Worm (Caenorhabditis elegans) whole organism, L2 larva: ENCODE results near the gene mcu-1.

ENCODE experiments used
- C34F6.9 ChIP-seq: fragments of 150-350 bp; optimal IDR thresholded peaks from 2 replicates; lab custom pipeline; 2014; ENCODE audit warnings: missing biosample characterization, missing genetic modification characterization
- F13H6.1 ChIP-seq: sonication (generic microtip); optimal IDR thresholded peaks from 2 replicates; lab custom pipeline; 2016; ENCODE audit warnings: missing genetic modification characterization, missing compliant biosample characterization
- R02D3.7 ChIP-seq: fragments of 150-350 bp; optimal IDR thresholded peaks from 2 replicates; lab custom pipeline; 2014; ENCODE audit warnings: missing biosample characterization, missing genetic modification characterization
- Y55F3AM.14 ChIP-seq: fragments of 200-800 bp; sonication (Bioruptor generic); optimal IDR thresholded peaks from 2 replicates; lab custom pipeline; 2018; ENCODE audit warnings: mild to moderate bottlenecking, missing genetic modification characterization, missing compliant biosample characterization
- ZK546.5 ChIP-seq: sonication (generic microtip); optimal IDR thresholded peaks from 2 replicates; lab custom pipeline; 2017; ENCODE audit warnings: missing biosample characterization, missing genetic modification characterization
- alr-1 ChIP-seq: fragments of 150-350 bp; optimal IDR thresholded peaks from 2 replicates; lab custom pipeline; 2014; ENCODE audit warnings: missing biosample characterization, missing genetic modification characterization
- aly-2 ChIP-seq: fragments of 150-350 bp; optimal IDR thresholded peaks from 2 replicates; lab custom pipeline; 2014; ENCODE audit warnings: missing biosample characterization, missing genetic modification characterization
- ama-1 ChIP-seq: fragments of 150-350 bp; optimal IDR thresholded peaks from 2 replicates; lab custom pipeline; 2018; ENCODE audit warnings: inconsistent platforms
- blmp-1 ChIP-seq: sonication (generic microtip); optimal IDR thresholded peaks from 2 replicates; lab custom pipeline; 2017; ENCODE audit warnings: missing genetic modification characterization, mild to moderate bottlenecking, missing compliant biosample characterization, antibody characterized with exemption, moderate library complexity; ENCODE audit not compliant: insufficient read depth
- ceh-16 ChIP-seq: fragments of 150-350 bp; optimal IDR thresholded peaks from 2 replicates; lab custom pipeline; 2014; ENCODE audit warnings: missing biosample characterization, missing genetic modification characterization
- ceh-82 ChIP-seq: fragments of 150-350 bp; optimal IDR thresholded peaks from 2 replicates; lab custom pipeline; 2014; ENCODE audit warnings: missing biosample characterization, missing genetic modification characterization
- crh-2 ChIP-seq: sonication (generic microtip); optimal IDR thresholded peaks from 2 replicates; lab custom pipeline; 2017; ENCODE audit warnings: missing biosample characterization, missing genetic modification characterization
- egl-27 ChIP-seq: sonication (generic microtip); optimal IDR thresholded peaks from 3 replicates; lab custom pipeline; 2017; ENCODE audit warnings: missing biosample characterization, missing genetic modification reagents, missing genetic modification characterization
- elt-1 ChIP-seq: fragments of 150-350 bp; optimal IDR thresholded peaks from 2 replicates; lab custom pipeline; 2014; ENCODE audit warnings: missing biosample characterization, missing genetic modification characterization
- elt-3 ChIP-seq: sonication (generic microtip); optimal IDR thresholded peaks from 2 replicates; lab custom pipeline; 2017; ENCODE audit warnings: missing biosample characterization, missing genetic modification characterization
- fos-1 ChIP-seq: fragments of 150-350 bp; optimal IDR thresholded peaks from 2 replicates; lab custom pipeline; 2014; ENCODE audit warnings: missing biosample characterization, missing genetic modification characterization
- gmeb-1 ChIP-seq: fragments of 150-350 bp; optimal IDR thresholded peaks from 2 replicates; lab custom pipeline; 2014; ENCODE audit warnings: missing biosample characterization, missing genetic modification characterization
- lin-11 ChIP-seq: fragments of 150-350 bp; sonication (generic microtip); optimal IDR thresholded peaks from 2 replicates; lab custom pipeline; 2014; ENCODE audit warnings: missing biosample characterization, missing genetic modification characterization, inconsistent platforms, mixed read lengths
- lin-13 ChIP-seq: fragments of 150-350 bp; optimal IDR thresholded peaks from 2 replicates; lab custom pipeline; 2014; ENCODE audit warnings: missing biosample characterization, missing genetic modification reagents, missing genetic modification characterization
- lin-39 ChIP-seq: fragments of 150-350 bp; optimal IDR thresholded peaks from 2 replicates; lab custom pipeline; 2014; ENCODE audit warnings: missing biosample characterization, missing genetic modification reagents, missing genetic modification characterization
- lsy-2 ChIP-seq, 2 experiments: fragments of 150-350 bp in 1 of 2; sonication (generic microtip) in 1 of 2; optimal IDR thresholded peaks; 2 replicates each; lab custom pipeline; 2014 to 2017; ENCODE audit warnings: missing biosample characterization in 2 of 2, missing genetic modification characterization in 2 of 2
- mab-5 ChIP-seq: fragments of 150-350 bp; optimal IDR thresholded peaks from 2 replicates; lab custom pipeline; 2014; ENCODE audit warnings: missing biosample characterization, missing genetic modification characterization
- mbf-1 ChIP-seq: sonication (generic microtip); optimal IDR thresholded peaks from 2 replicates; lab custom pipeline; 2017; ENCODE audit warnings: missing biosample characterization, missing genetic modification characterization
- mdl-1 ChIP-seq, 2 experiments: fragments of 150-350 bp in 1 of 2; sonication (generic microtip) in 1 of 2; optimal IDR thresholded peaks; 2 replicates each; lab custom pipeline; 2017; ENCODE audit warnings: missing biosample characterization in 2 of 2, missing genetic modification characterization in 2 of 2
- nhr-10 ChIP-seq: sonication (generic microtip); optimal IDR thresholded peaks from 2 replicates; lab custom pipeline; 2017; ENCODE audit warnings: missing biosample characterization, missing genetic modification characterization
- nhr-11 ChIP-seq: fragments of 150-350 bp; optimal IDR thresholded peaks from 2 replicates; lab custom pipeline; 2014; ENCODE audit warnings: missing biosample characterization, missing genetic modification characterization
- nhr-12 ChIP-seq: fragments of 150-350 bp; optimal IDR thresholded peaks from 2 replicates; lab custom pipeline; 2014; ENCODE audit warnings: missing biosample characterization, missing genetic modification characterization
- nhr-129 ChIP-seq: fragments of 150-350 bp; optimal IDR thresholded peaks from 2 replicates; lab custom pipeline; 2014; ENCODE audit warnings: missing biosample characterization, missing genetic modification characterization
- nhr-21 ChIP-seq: fragments of 150-350 bp; optimal IDR thresholded peaks from 2 replicates; lab custom pipeline; 2014; ENCODE audit warnings: missing biosample characterization, missing genetic modification characterization
- nhr-23 ChIP-seq: fragments of 150-350 bp; optimal IDR thresholded peaks from 2 replicates; lab custom pipeline; 2014; ENCODE audit warnings: missing biosample characterization, missing genetic modification reagents, missing genetic modification characterization
- nhr-237 ChIP-seq: fragments of 150-350 bp; optimal IDR thresholded peaks from 2 replicates; lab custom pipeline; 2014; ENCODE audit warnings: missing biosample characterization, missing genetic modification characterization
- nhr-25 ChIP-seq: fragments of 150-350 bp; sonication (generic microtip); optimal IDR thresholded peaks from 3 replicates; lab custom pipeline; 2014; ENCODE audit warnings: missing biosample characterization, missing genetic modification characterization
- nhr-6 ChIP-seq: fragments of 150-350 bp; optimal IDR thresholded peaks from 2 replicates; lab custom pipeline; 2014; ENCODE audit warnings: missing biosample characterization, missing genetic modification characterization
- nhr-77 ChIP-seq: fragments of 150-350 bp; optimal IDR thresholded peaks from 2 replicates; lab custom pipeline; 2014; ENCODE audit warnings: missing biosample characterization, missing genetic modification characterization
- sem-4 ChIP-seq: fragments of 150-350 bp; optimal IDR thresholded peaks from 2 replicates; lab custom pipeline; 2014; ENCODE audit warnings: missing biosample characterization, missing genetic modification reagents, missing genetic modification characterization
- skn-1 ChIP-seq: sonication (generic microtip); optimal IDR thresholded peaks from 2 replicates; lab custom pipeline; 2017; ENCODE audit warnings: missing biosample characterization, missing genetic modification characterization
- sma-3 ChIP-seq: sonication (generic microtip); optimal IDR thresholded peaks from 2 replicates; lab custom pipeline; 2016; ENCODE audit warnings: missing genetic modification reagents, missing genetic modification characterization, missing compliant biosample characterization
- sma-9 ChIP-seq, 2 experiments: fragments of 150-350 bp in 1 of 2; sonication (generic microtip) in 1 of 2; optimal IDR thresholded peaks; 2 replicates each; lab custom pipeline; 2014 to 2016; ENCODE audit warnings: missing genetic modification characterization in 2 of 2, mild to moderate bottlenecking in 1 of 2, missing biosample characterization in 1 of 2, missing compliant biosample characterization in 1 of 2, missing genetic modification reagents in 1 of 2, moderate library complexity in 1 of 2
- snpc-4 ChIP-seq: fragments of 150-350 bp; optimal IDR thresholded peaks from 2 replicates; lab custom pipeline; 2014; ENCODE audit warnings: missing biosample characterization, missing genetic modification characterization
- unc-39 ChIP-seq: fragments of 150-350 bp; optimal IDR thresholded peaks from 2 replicates; lab custom pipeline; 2014; ENCODE audit warnings: missing biosample characterization, missing genetic modification characterization
- unc-55 ChIP-seq: fragments of 150-350 bp; sonication (generic microtip); optimal IDR thresholded peaks from 3 replicates; lab custom pipeline; 2014; ENCODE audit warnings: missing biosample characterization, missing genetic modification reagents, missing genetic modification characterization
- unc-62 ChIP-seq: fragments of 150-350 bp; optimal IDR thresholded peaks from 2 replicates; lab custom pipeline; 2014; ENCODE audit warnings: missing biosample characterization, missing genetic modification reagents, missing genetic modification characterization
- zag-1 ChIP-seq: fragments of 150-350 bp; optimal IDR thresholded peaks from 2 replicates; lab custom pipeline; 2014; ENCODE audit warnings: missing biosample characterization, missing genetic modification characterization
- ztf-1 ChIP-seq: fragments of 200-800 bp; sonication (Bioruptor generic); conservative IDR thresholded peaks from 2 replicates; pipeline ENCODE4 v1.3.6; 2022; ENCODE audit warnings: missing genetic modification characterization, missing compliant biosample characterization
- ztf-11 ChIP-seq: sonication (generic microtip); optimal IDR thresholded peaks from 2 replicates; lab custom pipeline; 2017; ENCODE audit warnings: missing biosample characterization, missing genetic modification characterization
- ztf-4 ChIP-seq: fragments of 150-350 bp; optimal IDR thresholded peaks from 2 replicates; lab custom pipeline; 2014; ENCODE audit warnings: missing biosample characterization, missing genetic modification characterization

mcu-1 gene

ce11 chrIV:5970526-5970925 is 31.5 kb upstream of the mcu-1 start:
- TF ChIP-seq ceh-82 (tag; lab: Kevin White, UChicago) (no peak), lin-11 (tag; lab: Kevin White, UChicago) (no peak), F13H6.1 (tag; lab: Kevin White, UChicago) (no peak), ztf-1 (GFP tag; lab: Robert Waterston, UW) (no peak), nhr-12 (tag; lab: Kevin White, UChicago) (no peak), nhr-23 (no peak), ama-1 (lab: Kevin White, UChicago) (no peak), sem-4 (tag; lab: Kevin White, UChicago) (no peak)

- TF ChIP-seq ama-1 (lab: Kevin White, UChicago) (no peak), alr-1 (no peak), mdl-1 (tag; optimal IDR thresholded peaks at IDR 0.05; lab: Kevin White, UChicago) (peak in 1 of 2 experiments; percentile 43), blmp-1 (peak; percentile 17), fos-1 (tag; lab: Kevin White, UChicago) (peak; percentile 94), snpc-4 (no peak), gmeb-1 (tag; lab: Kevin White, UChicago) (peak; percentile 81), lin-11 (tag; lab: Kevin White, UChicago) (peak; percentile 36), elt-1 (tag; lab: Kevin White, UChicago) (no peak), crh-2 (peak; percentile 94), egl-27 (peak; percentile 52), sem-4 (tag; lab: Kevin White, UChicago) (peak; percentile 72), ceh-82 (tag; lab: Kevin White, UChicago) (no peak), unc-62 (GFP tag; lab: Kevin White, UChicago) (no peak), aly-2 (tag; lab: Kevin White, UChicago) (no peak), elt-3 (no peak), sma-3 (GFP tag; lab: Kevin White, UChicago) (peak; percentile 92), nhr-23 (no peak), nhr-237 (no peak), ZK546.5 (tag; lab: Kevin White, UChicago) (no peak), ceh-16 (no peak), nhr-77 (tag; lab: Kevin White, UChicago) (no peak), sma-9 (GFP tag; optimal IDR thresholded peaks at IDR 0.05; lab: Kevin White, UChicago) (peak; percentile 67), sma-9 (tag; optimal IDR thresholded peaks at IDR 0.05; lab: Kevin White, UChicago) (no peak), lsy-2 (tag; optimal IDR thresholded peaks at IDR 0.05; lab: Kevin White, UChicago) (peak; percentile 7 to 64), mbf-1 (tag; lab: Kevin White, UChicago) (no peak), ztf-4 (tag; lab: Kevin White, UChicago) (peak; percentile 34), unc-55 (peak; percentile 35), skn-1 (tag; lab: Kevin White, UChicago) (peak; percentile 44), C34F6.9 (peak; percentile 70), lin-39 (tag; lab: Kevin White, UChicago) (no peak), nhr-11 (tag; lab: Kevin White, UChicago) (no peak), nhr-12 (tag; lab: Kevin White, UChicago) (no peak), nhr-10 (tag; lab: Kevin White, UChicago) (no peak), nhr-6 (peak; percentile 43), lin-13 (peak; percentile 62), nhr-129 (tag; lab: Kevin White, UChicago) (peak; percentile 89), zag-1 (tag; lab: Kevin White, UChicago) (no peak), F13H6.1 (tag; lab: Kevin White, UChicago) (peak; percentile 83), Y55F3AM.14 (peak; percentile 65), mab-5 (tag; lab: Kevin White, UChicago) (peak; percentile 17), R02D3.7 (tag; lab: Kevin White, UChicago) (no peak), nhr-21 (tag; lab: Kevin White, UChicago) (peak; percentile 89), ztf-11 (tag; lab: Kevin White, UChicago) (no peak), unc-39 (tag; lab: Kevin White, UChicago) (no peak), nhr-25 (tag; lab: Kevin White, UChicago) (peak; percentile 73), ztf-1 (GFP tag; lab: Robert Waterston, UW) (no peak)
Measured at ce11 chrIV:5967035-5967499, 28.0 kb upstream of the mcu-1 start.
